Worm (Caenorhabditis elegans): ENCODE data around the gene C18E9.5.

C18E9.5 gene

DNA sequence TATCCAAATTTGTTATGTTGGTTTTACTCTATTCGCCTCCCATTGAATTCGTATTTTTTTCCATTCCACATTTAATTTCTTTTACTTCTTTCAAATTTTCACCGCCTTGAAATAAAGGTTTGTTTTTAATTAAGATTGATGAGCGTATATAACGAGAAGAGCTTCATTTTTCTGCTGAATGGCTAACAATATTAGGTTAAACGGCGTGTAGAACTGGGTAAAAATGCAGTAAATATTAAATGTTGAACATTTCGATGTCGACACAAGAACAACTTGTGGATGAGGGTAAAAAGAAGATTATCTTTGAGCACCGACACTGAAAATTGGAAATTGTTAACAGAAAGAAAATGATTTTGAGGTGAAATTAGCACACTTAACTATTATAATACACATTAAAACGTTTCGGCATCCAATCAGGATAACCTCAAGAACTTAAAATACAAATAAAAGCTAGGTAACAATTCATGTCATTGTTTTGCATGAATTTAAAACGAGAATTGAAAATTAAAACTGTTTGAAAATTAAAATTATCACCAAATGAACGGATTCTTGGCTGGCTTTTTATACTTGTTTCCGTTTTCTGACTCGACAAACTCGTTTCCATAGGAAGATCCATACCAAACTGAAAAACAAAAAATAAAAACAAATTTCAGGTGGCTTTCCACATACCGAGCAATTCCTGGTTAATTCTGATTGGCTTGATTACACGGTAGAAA lies 30.7 kb upstream of the C18E9.5 start:
- TF ChIP-seq dao-5 (tag; optimal IDR thresholded peaks at IDR 0.05) (no peak), him-1 (tag; optimal IDR thresholded peaks at IDR 0.05) (no peak), W03F9.2 (tag; optimal IDR thresholded peaks at IDR 0.05) (no peak)

DNA sequence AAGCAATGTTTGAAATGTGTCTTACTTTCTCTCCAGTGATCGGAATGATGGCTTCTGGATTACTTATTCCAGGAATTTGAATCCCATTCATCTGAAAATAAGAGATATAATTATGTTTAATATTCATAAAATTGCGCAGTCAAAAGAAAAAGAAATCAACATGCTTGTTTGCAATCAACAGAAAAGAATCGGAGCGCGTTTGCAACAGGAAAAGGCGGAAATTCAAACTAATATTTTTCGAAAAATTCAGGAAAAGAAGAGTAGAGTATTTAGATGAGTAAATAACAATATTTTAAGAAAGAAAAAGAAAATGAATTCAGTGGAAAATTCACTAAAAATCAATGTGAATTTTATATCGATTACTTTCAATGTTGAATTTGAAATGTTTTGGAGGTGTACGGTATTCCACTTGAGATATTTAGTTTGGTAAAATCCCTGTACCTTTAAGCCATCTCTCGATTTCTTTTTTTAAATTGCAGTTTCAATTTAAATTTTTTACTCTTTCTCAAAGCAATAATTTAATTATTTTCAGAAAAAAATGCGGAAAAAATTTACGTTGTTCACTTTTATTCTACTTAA lies 29.3 kb upstream of the C18E9.5 start, which contains the start of the genes set-17 and T21B10.4:
Gene set-17 (minus strand): TSS at position 127 of the 579 bp plus-strand sequence.
Gene T21B10.4 (plus strand): TSS at position 533 of the 579 bp plus-strand sequence.
- TF ChIP-seq him-1 (tag; optimal IDR thresholded peaks at IDR 0.05) (no peak), W03F9.2 (tag; optimal IDR thresholded peaks at IDR 0.05) (peak; percentile 33), dao-5 (tag; optimal IDR thresholded peaks at IDR 0.05) (no peak)

DNA sequence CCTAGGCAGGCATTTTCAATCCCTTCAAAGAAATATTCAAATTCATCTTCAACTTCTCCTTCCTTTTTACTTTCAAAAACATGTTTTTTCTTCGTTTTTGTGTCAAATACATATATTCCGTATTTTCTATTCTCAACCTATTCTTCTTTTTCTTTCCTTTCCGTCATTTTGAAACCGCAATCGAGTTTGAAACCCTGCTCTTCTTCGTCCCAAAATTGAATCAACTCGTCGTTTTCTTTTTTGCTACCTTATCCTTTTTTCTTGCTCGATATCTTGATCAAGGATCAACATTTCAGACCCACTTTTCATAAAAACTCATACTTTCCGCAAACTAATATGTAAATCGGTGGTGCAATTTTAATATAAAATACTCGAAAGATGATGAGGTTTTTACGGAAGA lies 24.6 kb upstream of the C18E9.5 start:
- TF ChIP-seq W03F9.2 (tag; optimal IDR thresholded peaks at IDR 0.05) (no peak), him-1 (tag; optimal IDR thresholded peaks at IDR 0.05) (no peak), dao-5 (tag; optimal IDR thresholded peaks at IDR 0.05) (no peak)

DNA sequence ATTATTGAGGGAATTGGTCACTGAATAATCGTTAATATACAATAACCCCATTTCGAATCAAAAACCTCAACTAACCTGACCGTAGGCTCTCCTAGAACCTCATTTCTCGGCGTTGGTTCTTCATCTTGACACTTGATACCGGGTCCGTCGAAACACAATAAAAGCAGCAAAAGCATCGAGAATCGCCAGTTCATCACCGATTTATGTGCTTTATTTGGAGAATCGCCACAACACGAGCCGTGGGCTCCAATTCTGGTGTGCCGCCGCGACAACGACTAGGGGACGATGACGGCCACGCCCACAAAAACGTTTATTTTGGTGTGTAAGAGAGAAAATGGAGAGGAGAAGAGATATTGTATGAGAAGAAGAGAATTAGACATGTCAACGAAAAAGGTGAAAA lies 22.4 kb upstream of the C18E9.5 start, which contains the start of gene cutl-15:
Gene cutl-15 (minus strand): TSS at position 298 of the 400 bp plus-strand sequence.
- TF ChIP-seq W03F9.2 (tag; optimal IDR thresholded peaks at IDR 0.05): no peak
- no peak for TF ChIP-seq him-1 (tag; optimal IDR thresholded peaks at IDR 0.05)
- TF ChIP-seq dao-5 (tag; optimal IDR thresholded peaks at IDR 0.05): no peak

DNA sequence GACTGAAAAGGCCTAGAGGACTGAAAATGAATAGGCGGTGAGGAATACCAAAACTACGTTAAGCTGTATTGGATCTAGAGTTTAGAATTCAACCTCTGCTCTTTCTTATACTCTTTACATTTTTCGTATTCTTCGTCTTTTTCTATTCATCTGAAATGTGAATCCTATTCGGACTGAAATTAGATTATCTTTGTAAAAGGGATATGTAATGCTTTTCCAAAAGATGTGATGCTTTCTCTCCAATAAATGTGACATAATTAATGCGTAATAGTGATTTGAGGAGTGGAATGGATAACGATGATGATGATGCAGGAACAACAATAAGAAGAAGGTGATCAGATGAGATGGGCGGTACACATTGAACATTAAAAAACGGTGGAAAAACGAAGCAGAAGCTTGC lies 21.1 kb upstream of the C18E9.5 start:
- no peak for TF ChIP-seq him-1 (tag; optimal IDR thresholded peaks at IDR 0.05)
- no peak for TF ChIP-seq W03F9.2 (tag; optimal IDR thresholded peaks at IDR 0.05)
- no peak for TF ChIP-seq dao-5 (tag; optimal IDR thresholded peaks at IDR 0.05)

DNA sequence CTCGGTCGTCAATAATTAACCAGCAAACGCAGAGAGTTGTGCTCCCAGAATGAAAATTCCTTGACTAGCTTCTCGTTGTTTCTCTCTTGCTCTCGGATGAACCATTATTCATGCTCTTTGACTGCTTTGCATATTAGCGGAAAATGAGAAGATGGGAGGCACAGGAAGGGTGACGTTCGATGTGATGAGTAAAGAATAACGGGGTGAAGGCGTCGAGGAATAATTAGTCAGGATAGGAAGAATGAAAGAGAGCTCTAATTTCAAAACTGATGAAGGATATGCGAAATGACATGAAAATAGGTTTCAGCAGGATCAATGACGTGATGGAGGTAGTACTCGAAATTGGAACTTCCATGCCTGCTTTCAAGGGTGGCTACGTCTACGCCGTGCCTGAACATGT lies 18.5 kb upstream of the C18E9.5 start:
- TF ChIP-seq W03F9.2 (tag; optimal IDR thresholded peaks at IDR 0.05) (no peak), dao-5 (tag; optimal IDR thresholded peaks at IDR 0.05) (no peak), him-1 (tag; optimal IDR thresholded peaks at IDR 0.05) (no peak)

DNA sequence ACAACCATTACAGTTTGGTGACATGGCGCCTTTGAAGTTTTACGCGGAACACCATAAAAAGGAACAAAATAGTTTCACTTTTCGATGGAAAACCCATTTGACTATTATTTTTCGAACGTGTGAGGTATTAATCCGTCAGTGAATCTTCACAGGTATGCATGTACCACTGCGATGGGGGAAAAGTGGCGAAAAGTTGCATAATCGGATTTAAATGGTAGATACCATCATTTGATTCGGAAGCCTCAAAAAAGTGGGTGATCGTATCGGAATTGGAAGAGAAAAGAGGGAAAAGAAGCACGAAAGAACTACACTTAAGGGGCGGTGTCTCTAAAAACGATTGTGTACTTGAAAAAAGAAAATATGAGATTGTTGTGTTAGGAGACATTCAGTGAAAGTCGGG lies 16.1 kb upstream of the C18E9.5 start:
- TF ChIP-seq W03F9.2 (tag; optimal IDR thresholded peaks at IDR 0.05) (no peak), him-1 (tag; optimal IDR thresholded peaks at IDR 0.05) (no peak), dao-5 (tag; optimal IDR thresholded peaks at IDR 0.05) (no peak)

DNA sequence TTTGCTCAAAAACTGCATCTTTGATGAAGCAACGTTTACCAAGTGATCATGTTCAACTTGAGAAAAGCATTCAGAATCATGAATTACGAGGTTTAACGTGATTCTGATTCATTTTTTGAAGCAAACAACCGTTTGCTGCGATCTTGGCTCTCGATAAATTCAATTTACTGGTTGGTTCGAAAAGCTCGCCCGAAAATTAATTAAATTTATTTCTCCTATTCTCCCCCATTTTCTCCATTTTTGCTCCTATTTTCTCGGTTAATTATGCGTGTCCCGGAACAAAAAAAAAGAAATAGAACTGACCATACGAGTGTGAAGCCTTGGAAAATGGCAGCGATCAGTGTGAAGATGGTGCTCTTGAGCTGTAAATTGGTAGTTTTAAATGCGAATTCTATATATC lies 12.9 kb upstream of the C18E9.5 start:
- TF ChIP-seq W03F9.2 (tag; optimal IDR thresholded peaks at IDR 0.05) (no peak), dao-5 (tag; optimal IDR thresholded peaks at IDR 0.05) (no peak), him-1 (tag; optimal IDR thresholded peaks at IDR 0.05) (no peak)

DNA sequence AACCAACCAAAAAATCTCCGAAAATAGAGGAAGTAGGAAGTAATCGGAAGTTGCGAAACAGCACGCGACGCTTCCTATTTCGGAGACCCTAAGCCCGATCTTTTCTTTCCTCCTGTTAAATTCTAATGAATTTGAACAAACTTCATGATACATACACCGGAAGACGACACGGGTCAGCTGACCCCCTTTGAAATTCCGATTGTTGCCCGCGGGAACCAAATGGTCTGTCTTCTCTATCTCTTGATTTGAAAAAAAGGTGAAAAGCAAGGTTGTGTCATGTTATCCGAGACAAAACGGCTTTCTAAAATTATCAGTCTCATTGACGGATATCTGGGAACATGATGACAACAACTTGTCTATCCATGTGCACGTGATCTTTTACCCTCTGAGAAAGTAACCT lies 10.7 kb upstream of the C18E9.5 start:
- TF ChIP-seq W03F9.2 (tag; optimal IDR thresholded peaks at IDR 0.05) (no peak), dao-5 (tag; optimal IDR thresholded peaks at IDR 0.05) (no peak), him-1 (tag; optimal IDR thresholded peaks at IDR 0.05) (no peak)

DNA sequence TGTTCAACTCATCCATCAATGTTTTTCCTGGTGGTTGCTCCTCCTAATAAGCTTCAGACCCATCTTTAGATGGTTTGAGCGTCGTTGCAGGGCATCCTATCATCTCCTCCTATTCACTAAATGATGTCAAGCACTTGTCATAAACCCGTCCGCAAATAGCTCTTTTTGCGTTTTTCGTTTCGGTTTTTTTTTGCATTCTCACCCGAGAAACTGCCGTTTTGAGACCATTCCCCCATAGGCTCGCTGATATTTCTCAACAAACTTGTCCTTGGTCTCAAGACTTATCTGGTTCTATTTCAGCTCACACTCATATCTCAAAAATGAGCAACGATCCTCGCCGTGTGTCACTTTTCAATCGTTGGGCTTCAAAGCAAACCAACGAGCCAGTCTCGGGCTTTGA lies 9.4 kb upstream of the C18E9.5 start, which contains the start of gene cal-2:
Gene cal-2 (plus strand): TSS at position 301 of the 400 bp plus-strand sequence.
- TF ChIP-seq W03F9.2 (tag; optimal IDR thresholded peaks at IDR 0.05): no peak
- TF ChIP-seq him-1 (tag; optimal IDR thresholded peaks at IDR 0.05): no peak
- no peak for TF ChIP-seq dao-5 (tag; optimal IDR thresholded peaks at IDR 0.05)

DNA sequence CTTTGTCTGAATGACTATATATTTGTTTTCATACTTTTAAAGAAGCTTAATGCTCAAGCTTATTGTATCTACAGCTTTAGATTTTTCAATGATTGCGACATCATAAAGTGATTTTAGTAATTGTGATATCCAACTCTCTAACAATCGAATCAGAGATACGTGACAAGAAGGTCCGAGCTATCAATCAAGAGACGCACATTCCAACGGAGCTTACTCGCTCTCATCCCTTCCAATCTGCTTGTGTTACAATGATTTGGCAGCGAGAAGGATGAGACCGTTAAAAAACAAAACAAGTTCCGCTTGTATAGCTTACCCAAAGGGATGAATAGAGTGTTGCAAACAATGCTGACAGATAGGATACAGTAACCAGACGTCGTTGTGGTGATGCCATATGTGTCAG lies 8.3 kb upstream of the C18E9.5 start:
- no peak for TF ChIP-seq dao-5 (tag; optimal IDR thresholded peaks at IDR 0.05)
- TF ChIP-seq him-1 (tag; optimal IDR thresholded peaks at IDR 0.05): no peak
- no peak for TF ChIP-seq W03F9.2 (tag; optimal IDR thresholded peaks at IDR 0.05)

DNA sequence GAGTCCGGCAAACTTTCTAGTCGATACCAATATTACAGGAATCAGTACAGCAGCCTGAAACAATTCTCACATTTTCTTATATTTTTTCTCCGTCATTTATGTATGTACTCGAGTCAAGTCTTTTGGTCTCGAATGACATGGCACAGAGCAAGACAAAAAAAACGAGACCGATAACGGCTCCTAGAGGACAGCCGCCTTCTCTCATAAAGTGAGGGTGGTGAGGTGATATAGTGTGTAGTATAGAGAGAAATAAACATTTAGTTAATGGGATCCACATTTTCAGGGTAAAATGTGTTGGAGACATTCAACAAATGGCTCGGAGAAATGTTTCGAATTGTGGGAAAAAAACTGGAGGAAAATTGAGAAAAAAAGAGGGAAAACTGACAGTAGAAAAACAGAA lies 7.6 kb upstream of the C18E9.5 start:
- TF ChIP-seq him-1 (tag; optimal IDR thresholded peaks at IDR 0.05) (peak; percentile 9), dao-5 (tag; optimal IDR thresholded peaks at IDR 0.05) (no peak)

DNA sequence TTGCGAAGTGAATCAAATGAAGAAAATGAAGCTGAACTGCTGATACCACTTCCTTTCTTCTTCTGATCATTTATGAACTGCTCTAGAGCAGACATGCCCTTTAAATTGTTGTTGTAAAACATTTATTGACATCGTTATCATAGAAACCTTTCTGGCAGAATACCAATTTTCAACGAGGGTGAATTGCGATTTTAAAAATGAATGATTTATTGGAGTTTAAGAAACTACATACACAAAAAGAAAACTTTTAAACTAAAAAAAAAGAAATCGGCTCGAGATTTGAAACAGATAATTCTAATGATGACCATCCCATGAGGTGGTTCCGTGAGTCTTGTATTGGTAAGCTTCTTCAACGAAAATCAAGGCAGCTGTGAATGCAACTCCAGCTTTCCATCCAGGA lies 5.7 kb upstream of the C18E9.5 start, which contains the start of gene sftd-3:
Gene sftd-3 (minus strand): TSS at position 101 of the 400 bp plus-strand sequence.
- no peak for TF ChIP-seq him-1 (tag; optimal IDR thresholded peaks at IDR 0.05)

DNA sequence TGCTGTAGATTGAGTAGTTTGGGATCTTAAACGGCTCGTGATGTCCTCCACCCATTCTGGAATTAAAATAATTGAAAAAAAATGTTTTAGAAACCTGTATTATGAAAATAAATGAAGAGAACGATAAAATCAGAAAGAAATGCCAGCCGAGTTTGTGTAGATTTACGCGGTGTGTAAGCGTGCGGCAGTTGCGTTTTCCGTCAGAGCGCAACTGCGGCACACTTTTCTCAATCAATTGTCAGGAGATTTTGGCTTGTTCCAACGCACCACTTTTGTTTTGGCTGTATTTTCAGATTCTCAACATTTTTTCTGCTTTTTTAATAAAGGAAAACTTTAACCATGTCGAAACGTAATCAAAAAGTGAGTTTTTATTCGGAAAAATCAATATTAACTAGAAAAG lies 4.9 kb upstream of the C18E9.5 start, which contains the start of the genes ndub-3 and C18E9.2:
Gene ndub-3 (minus strand): TSS at position 56 of the 400 bp plus-strand sequence.
Gene C18E9.2 (plus strand): TSS at position 172 of the 400 bp plus-strand sequence.
- TF ChIP-seq him-1 (tag; optimal IDR thresholded peaks at IDR 0.05) (no peak), W03F9.2 (tag; optimal IDR thresholded peaks at IDR 0.05) (no peak), dao-5 (tag; optimal IDR thresholded peaks at IDR 0.05) (no peak)
